Fruit fly (Drosophila melanogaster) S2 (cell line): ENCODE data around the gene CG4653.

Experiments
- CG8478 ChIP-seq: fragments of >200 bp; optimal IDR thresholded peaks from 2 replicates; lab custom pipeline; 2018
- CTCF ChIP-seq, 2 experiments: fragments of >200 bp; optimal IDR thresholded peaks; 2 replicates each; lab custom pipeline; 2018

dm6 chrX:16674538-16674937 is 29.3 kb upstream of the CG4653 start:
- TF ChIP-seq CTCF (optimal IDR thresholded peaks at IDR 0.05; lab: Kevin White, UChicago) (no peak), CG8478 (lab: Kevin White, UChicago) (no peak)
